Worm (Caenorhabditis elegans) whole organism, L4/young adult: ENCODE data around the gene mib-1.

Experiments used
- dao-5 ChIP-seq: sonication (generic microtip); optimal IDR thresholded peaks from 2 replicates; lab custom pipeline; 2016; ENCODE audit warnings: missing genotype, missing genetic modification characterization, moderate library complexity, missing compliant biosample characterization
- him-1 ChIP-seq: sonication (generic microtip); optimal IDR thresholded peaks from 2 replicates; lab custom pipeline; 2016; ENCODE audit warnings: missing genotype, missing genetic modification reagents, missing genetic modification characterization, missing compliant biosample characterization

DNA sequence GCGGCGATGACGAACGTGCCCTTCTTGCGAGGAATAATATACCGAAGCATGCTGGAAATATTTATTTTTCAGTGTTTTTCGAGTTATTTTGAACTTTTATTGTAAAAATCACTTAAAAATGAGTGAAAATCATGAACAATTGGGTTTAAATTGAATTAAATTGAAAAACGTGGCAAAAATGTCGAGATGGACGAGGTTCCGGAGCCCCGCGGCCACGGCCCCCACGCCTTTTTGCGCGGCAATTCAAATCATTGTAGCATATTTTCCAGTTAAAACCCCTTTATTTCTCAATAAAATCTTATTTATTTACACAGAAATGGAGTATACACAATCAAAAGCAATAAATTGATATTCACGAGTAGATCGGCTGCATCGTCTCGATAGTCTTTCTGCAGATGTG, 4.4 kb downstream of the mib-1 start:
- TF ChIP-seq him-1 (tag; lab: Kevin White, UChicago) (no peak), dao-5 (tag; lab: Kevin White, UChicago) (no peak)
